Fruit fly (Drosophila melanogaster) whole organism, prepupa: ENCODE data around the gene Art4.

Experiments
- CG10669 ChIP-seq: fragments of 200-800 bp; sonication (Bioruptor generic); optimal IDR thresholded peaks from 3 replicates; lab custom pipeline; 2018; ENCODE audit warnings: missing biosample characterization, mild to moderate bottlenecking, missing genetic modification characterization, moderate library complexity
- CG16779 ChIP-seq: fragments of 200-800 bp; sonication (Bioruptor generic); optimal IDR thresholded peaks from 3 replicates; lab custom pipeline; 2017; ENCODE audit warnings: missing biosample characterization, mild to moderate bottlenecking, missing genetic modification characterization
- CG31627 ChIP-seq: fragments of 200-800 bp; sonication (Bioruptor generic); optimal IDR thresholded peaks from 3 replicates; lab custom pipeline; 2016; ENCODE audit warnings: missing biosample characterization, missing genetic modification characterization
- CG32006 ChIP-seq: fragments of 200-800 bp; sonication (Bioruptor generic); optimal IDR thresholded peaks from 3 replicates; lab custom pipeline; 2017; ENCODE audit warnings: missing biosample characterization, mild to moderate bottlenecking, missing genetic modification characterization
- CG6276 ChIP-seq: fragments of 200-800 bp; sonication (Bioruptor generic); optimal IDR thresholded peaks from 2 replicates; lab custom pipeline; 2017; ENCODE audit warnings: missing biosample characterization, mild to moderate bottlenecking, missing genetic modification characterization
- CG6808 ChIP-seq: fragments of 200-800 bp; sonication (Bioruptor generic); optimal IDR thresholded peaks from 3 replicates; lab custom pipeline; 2017; ENCODE audit warnings: missing biosample characterization, missing genetic modification characterization, mild to moderate bottlenecking, moderate library complexity, missing genetic modification reagents
- Gug ChIP-seq: fragments of 200-800 bp; sonication (Bioruptor generic); IDR thresholded peaks from 2 replicates; pipeline ENCODE4 v1.3.6; 2022; ENCODE audit warnings: missing biosample characterization, missing genetic modification characterization
- Sox102F ChIP-seq: fragments of 200-800 bp; sonication (Bioruptor generic); optimal IDR thresholded peaks from 2 replicates; lab custom pipeline; 2016; ENCODE audit warnings: missing biosample characterization, mild to moderate bottlenecking, missing genetic modification characterization
- acj6 ChIP-seq: fragments of 200-800 bp; sonication (Bioruptor generic); optimal IDR thresholded peaks from 3 replicates; lab custom pipeline; 2016; ENCODE audit warnings: missing biosample characterization, missing genetic modification characterization
- fd59A ChIP-seq: fragments of 200-800 bp; sonication (Bioruptor generic); optimal IDR thresholded peaks from 2 replicates; lab custom pipeline; 2017; ENCODE audit warnings: missing biosample characterization, mild to moderate bottlenecking, missing genetic modification characterization, missing genetic modification reagents
- pdm3 ChIP-seq: fragments of 200-800 bp; sonication (Bioruptor generic); optimal IDR thresholded peaks from 3 replicates; lab custom pipeline; 2016; ENCODE audit warnings: missing biosample characterization, missing genetic modification characterization

DNA sequence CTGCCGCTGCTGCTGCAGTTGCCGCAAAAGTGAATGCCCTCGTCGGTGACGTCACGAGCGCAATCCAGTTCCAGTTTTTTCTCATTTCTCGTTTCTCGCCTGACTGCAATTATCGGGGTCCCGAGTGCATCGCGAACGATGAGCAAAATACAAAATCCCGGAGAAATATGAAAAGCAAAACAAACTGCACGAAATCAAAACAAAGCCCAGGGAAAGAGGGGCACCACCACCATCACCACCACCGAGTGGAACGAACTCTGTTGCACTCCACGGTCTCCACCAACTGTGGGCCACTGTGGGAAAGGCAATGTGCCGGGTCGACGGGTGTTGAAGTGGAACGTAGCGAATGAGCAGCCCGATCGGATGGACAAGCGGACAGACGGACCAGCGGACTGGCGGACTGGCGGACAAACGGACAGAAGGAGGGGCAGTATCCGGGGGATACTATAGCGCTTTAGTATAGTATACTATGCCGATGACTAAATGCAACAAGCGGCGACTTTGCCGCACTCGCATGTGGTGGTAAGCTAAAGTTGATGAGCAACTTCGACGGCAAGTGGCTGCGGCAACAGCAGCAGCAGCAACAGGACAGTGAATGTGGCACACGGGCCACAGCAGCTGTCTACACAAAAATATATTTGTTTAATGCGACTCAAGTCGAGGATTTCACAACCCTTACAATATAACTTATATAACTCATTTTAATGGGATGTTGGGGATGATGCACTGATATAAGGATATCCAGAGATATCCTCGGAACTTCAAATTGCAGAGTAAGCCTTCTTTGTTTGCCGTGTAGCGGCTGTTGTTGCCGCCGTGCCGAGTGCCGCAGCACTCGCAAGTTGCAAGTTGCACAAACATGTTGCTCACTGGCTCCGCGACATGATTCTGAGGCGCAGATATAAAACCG, 24.4 kb downstream of the Art4 start:
- TF ChIP-seq Gug (GFP tag; lab: Robert Waterston, UW) (peak; percentile 82), CG6808 (GFP tag; lab: Kevin White, UChicago) (peak; percentile 79), Sox102F (GFP tag; lab: Kevin White, UChicago) (peak; percentile 82), pdm3 (peak; percentile 93), fd59A (GFP tag; lab: Kevin White, UChicago) (peak; percentile 83), CG31627 (GFP tag; lab: Kevin White, UChicago) (peak; percentile 88), CG10669 (GFP tag; lab: Kevin White, UChicago) (peak; percentile 86), CG32006 (GFP tag; lab: Kevin White, UChicago) (peak; percentile 95), CG6276 (peak; percentile 91), CG16779 (tag; lab: Kevin White, UChicago) (peak; percentile 51), acj6 (GFP tag; lab: Kevin White, UChicago) (peak; percentile 87)
